Fruit fly (Drosophila melanogaster) whole organism, embryonic: ENCODE measurements around the gene Nepl21.

Source experiments
- BtbVII ChIP-seq: fragments of 200-800 bp; sonication (Bioruptor generic); optimal IDR thresholded peaks from 3 replicates; lab custom pipeline; 2017; ENCODE audit warnings: missing biosample characterization, mild to moderate bottlenecking, missing genetic modification characterization
- CG11504 ChIP-seq: fragments of 200-800 bp; sonication (Bioruptor generic); optimal IDR thresholded peaks from 3 replicates; lab custom pipeline; 2019; ENCODE audit warnings: missing biosample characterization, mild to moderate bottlenecking, missing genetic modification characterization, moderate library complexity
- CG11560 ChIP-seq: fragments of 200-800 bp; sonication (Bioruptor generic); IDR thresholded peaks from 3 replicates; pipeline ENCODE4 v1.3.6; 2022; ENCODE audit warnings: missing biosample characterization, missing genetic modification characterization
- CG12391 ChIP-seq: fragments of 200-800 bp; sonication (Bioruptor generic); optimal IDR thresholded peaks from 3 replicates; lab custom pipeline; 2018; ENCODE audit warnings: missing biosample characterization, mild to moderate bottlenecking, missing genetic modification characterization, moderate library complexity
- CG13894 ChIP-seq: fragments of 200-800 bp; sonication (Bioruptor generic); optimal IDR thresholded peaks from 3 replicates; lab custom pipeline; 2018; ENCODE audit warnings: missing biosample characterization, mild to moderate bottlenecking, missing genetic modification characterization, moderate library complexity
- CG14050 ChIP-seq: fragments of 200-800 bp; sonication (Bioruptor generic); IDR thresholded peaks from 3 replicates; pipeline ENCODE4 v1.3.6; 2022; ENCODE audit warnings: missing biosample characterization, missing genetic modification characterization
- CG14710 ChIP-seq: fragments of 200-800 bp; sonication (Bioruptor generic); optimal IDR thresholded peaks from 3 replicates; lab custom pipeline; 2019; ENCODE audit warnings: missing biosample characterization, mild to moderate bottlenecking, missing genetic modification characterization, moderate library complexity
- CG17568 ChIP-seq: fragments of 200-800 bp; sonication (Bioruptor generic); optimal IDR thresholded peaks from 2 replicates; lab custom pipeline; 2018; ENCODE audit warnings: missing biosample characterization, mild to moderate bottlenecking, missing genetic modification characterization, moderate library complexity
- CG31224 ChIP-seq: fragments of 200-800 bp; sonication (Bioruptor generic); IDR thresholded peaks from 2 replicates; pipeline ENCODE4 v1.3.6; 2022; ENCODE audit warnings: missing biosample characterization, missing genetic modification characterization
- CG3726 ChIP-seq: fragments of 200-800 bp; sonication (Bioruptor generic); IDR thresholded peaks from 3 replicates; pipeline ENCODE4, ENCODE4 v1.3.6; 2022; ENCODE audit warnings: missing biosample characterization, missing genetic modification characterization
- CG4424 ChIP-seq: fragments of 200-800 bp; sonication (Bioruptor generic); optimal IDR thresholded peaks from 3 replicates; lab custom pipeline; 2016; ENCODE audit warnings: missing biosample characterization, missing genetic modification characterization
- CG5245 ChIP-seq: fragments of 200-800 bp; sonication (Bioruptor generic); optimal IDR thresholded peaks from 3 replicates; lab custom pipeline; 2016; ENCODE audit warnings: missing biosample characterization, missing genetic modification characterization
- CG6175 ChIP-seq: fragments of 200-800 bp; sonication (Bioruptor generic); IDR thresholded peaks from 3 replicates; pipeline ENCODE4 v1.3.6; 2022; ENCODE audit warnings: missing biosample characterization, missing genetic modification characterization
- CG6654 ChIP-seq: fragments of 200-800 bp; sonication (Bioruptor generic); optimal IDR thresholded peaks from 2 replicates; lab custom pipeline; 2017; ENCODE audit warnings: missing biosample characterization, mild to moderate bottlenecking, missing genetic modification characterization
- CG7963 ChIP-seq: fragments of 200-800 bp; sonication (Bioruptor generic); IDR thresholded peaks from 3 replicates; pipeline ENCODE4 v1.3.6; 2022; ENCODE audit warnings: missing biosample characterization, missing genetic modification characterization; ENCODE audit not compliant: partially characterized antibody
- CG8089 ChIP-seq: fragments of 200-800 bp; sonication (Bioruptor generic); optimal IDR thresholded peaks from 3 replicates; lab custom pipeline; 2016; ENCODE audit warnings: missing biosample characterization, missing genetic modification characterization
- CG8944 ChIP-seq: fragments of 200-800 bp; sonication (Bioruptor generic); optimal IDR thresholded peaks from 3 replicates; lab custom pipeline; 2016; ENCODE audit warnings: missing biosample characterization, missing genetic modification characterization
- D19B ChIP-seq: fragments of 200-800 bp; sonication (Bioruptor generic); optimal IDR thresholded peaks from 2 replicates; lab custom pipeline; 2017; ENCODE audit warnings: missing biosample characterization, mild to moderate bottlenecking, missing genetic modification characterization
- Dfd ChIP-seq, 2 experiments: fragments of >200 bp; optimal IDR thresholded peaks; 2 replicates each; lab custom pipeline; 2017; ENCODE audit warnings: missing biosample characterization in 2 of 2, missing genetic modification characterization in 2 of 2
- GATAe ChIP-seq: fragments of 200-800 bp; sonication (Bioruptor generic); conservative IDR thresholded peaks from 2 replicates; pipeline ENCODE4 v1.3.6; 2022; ENCODE audit warnings: missing biosample characterization, missing genetic modification characterization
- Gsc ChIP-seq: fragments of 200-800 bp; sonication (Bioruptor generic); IDR thresholded peaks from 2 replicates; pipeline ENCODE4 v1.3.6; 2022; ENCODE audit warnings: missing biosample characterization, missing genetic modification characterization
- HLH4C ChIP-seq: fragments of 200-800 bp; sonication (Bioruptor generic); IDR thresholded peaks from 3 replicates; pipeline ENCODE4 v1.3.6; 2022; ENCODE audit warnings: missing biosample characterization, missing genetic modification characterization; ENCODE audit not compliant: partially characterized antibody
- HLHmδ ChIP-seq: fragments of 200-800 bp; sonication (Bioruptor generic); optimal IDR thresholded peaks from 2 replicates; lab custom pipeline; 2018; ENCODE audit warnings: missing biosample characterization, mild to moderate bottlenecking, missing genetic modification characterization, moderate library complexity
- Kr ChIP-seq: fragments of 200-800 bp; sonication (Bioruptor generic); optimal IDR thresholded peaks from 2 replicates; lab custom pipeline; 2017; ENCODE audit warnings: missing biosample characterization, mild to moderate bottlenecking, missing genetic modification characterization
- Mad ChIP-seq: fragments of 200-800 bp; sonication (Bioruptor generic); optimal IDR thresholded peaks from 2 replicates; lab custom pipeline; 2016; ENCODE audit warnings: missing biosample characterization, missing genetic modification characterization
- Mrtf ChIP-seq: fragments of 200-800 bp; sonication (Bioruptor generic); IDR thresholded peaks from 3 replicates; pipeline ENCODE4 v1.3.6; 2022; ENCODE audit warnings: missing biosample characterization, missing genetic modification characterization
- Neu2 ChIP-seq: fragments of 200-800 bp; sonication (Bioruptor generic); optimal IDR thresholded peaks from 3 replicates; lab custom pipeline; 2016; ENCODE audit warnings: missing biosample characterization, missing genetic modification characterization, borderline replicate concordance
- Ptx1 ChIP-seq: fragments of 200-800 bp; sonication (Bioruptor generic); IDR thresholded peaks from 2 replicates; pipeline ENCODE4 v1.3.6; 2022; ENCODE audit warnings: missing biosample characterization, missing genetic modification characterization
- Trl ChIP-seq, 3 experiments: fragments of >200 bp in 2 of 3; fragments of 200-800 bp in 1 of 3; sonication (Bioruptor generic) in 1 of 3; optimal IDR thresholded peaks; 2 replicates in 1 of 3; 3 replicates in 2 of 3; lab custom pipeline; 2016 to 2017; ENCODE audit warnings: missing biosample characterization in 1 of 3, missing genetic modification characterization in 1 of 3
- bcd ChIP-seq: fragments of 200-800 bp; sonication (Bioruptor generic); optimal IDR thresholded peaks from 2 replicates; lab custom pipeline; 2017; ENCODE audit warnings: missing biosample characterization, mild to moderate bottlenecking, missing genetic modification characterization
- bsh ChIP-seq, 2 experiments: fragments of 200-800 bp; sonication (Bioruptor generic); optimal IDR thresholded peaks; 2 replicates each; lab custom pipeline; 2017 to 2018; ENCODE audit warnings: mild to moderate bottlenecking in 2 of 2, missing biosample characterization in 2 of 2, missing genetic modification characterization in 2 of 2, moderate library complexity in 1 of 2
- caup ChIP-seq: fragments of 200-800 bp; sonication (Bioruptor generic); optimal IDR thresholded peaks from 3 replicates; lab custom pipeline; 2017; ENCODE audit warnings: missing biosample characterization, mild to moderate bottlenecking, missing genetic modification characterization, moderate library complexity; ENCODE audit not compliant: severe bottlenecking
- dati ChIP-seq: fragments of 200-800 bp; sonication (Bioruptor generic); IDR thresholded peaks from 2 replicates; pipeline ENCODE4 v1.3.6; 2022; ENCODE audit warnings: missing biosample characterization, missing genetic modification characterization
- eve ChIP-seq, 2 experiments: fragments of >200 bp; optimal IDR thresholded peaks; 2 replicates each; lab custom pipeline; 2017; ENCODE audit warnings: missing biosample characterization in 2 of 2, missing genetic modification characterization in 2 of 2
- gfzf ChIP-seq: fragments of 200-800 bp; sonication (Bioruptor generic); optimal IDR thresholded peaks from 2 replicates; lab custom pipeline; 2016; ENCODE audit warnings: missing biosample characterization, mild to moderate bottlenecking, missing genetic modification characterization, moderate library complexity
- lab ChIP-seq: fragments of 200-800 bp; sonication (Bioruptor generic); optimal IDR thresholded peaks from 3 replicates; lab custom pipeline; 2017; ENCODE audit warnings: missing biosample characterization, missing genetic modification characterization, mild to moderate bottlenecking, moderate library complexity, missing genetic modification reagents
- lilli ChIP-seq: fragments of 200-800 bp; sonication (Bioruptor generic); optimal IDR thresholded peaks from 3 replicates; lab custom pipeline; 2016; ENCODE audit warnings: missing biosample characterization, missing genetic modification characterization
- maf-S ChIP-seq: fragments of 200-800 bp; sonication (Bioruptor generic); optimal IDR thresholded peaks from 2 replicates; lab custom pipeline; 2016; ENCODE audit warnings: missing biosample characterization, missing genetic modification characterization
- mam ChIP-seq: fragments of 200-800 bp; sonication (Bioruptor generic); optimal IDR thresholded peaks from 3 replicates; lab custom pipeline; 2016; ENCODE audit warnings: missing biosample characterization, missing genetic modification characterization
- mld ChIP-seq: fragments of 200-800 bp; sonication (Bioruptor generic); IDR thresholded peaks from 3 replicates; pipeline ENCODE4 v1.3.6; 2022; ENCODE audit warnings: missing biosample characterization, missing genetic modification characterization; ENCODE audit not compliant: partially characterized antibody
- pho ChIP-seq: fragments of 200-800 bp; sonication (Bioruptor generic); optimal IDR thresholded peaks from 2 replicates; lab custom pipeline; 2016; ENCODE audit warnings: missing biosample characterization, missing genetic modification characterization
- sens ChIP-seq: fragments of 200-800 bp; sonication (Bioruptor generic); peaks from one replicate; lab custom pipeline; 2016; ENCODE audit warnings: missing biosample characterization, missing genetic modification characterization
- shn ChIP-seq: fragments of 200-800 bp; sonication (Bioruptor generic); optimal IDR thresholded peaks from 3 replicates; lab custom pipeline; 2016; ENCODE audit warnings: missing biosample characterization, missing genetic modification characterization
- slbo ChIP-seq: fragments of 200-800 bp; sonication (Bioruptor generic); IDR thresholded peaks from 2 replicates; pipeline ENCODE4 v1.3.6; 2022; ENCODE audit warnings: missing biosample characterization, missing genetic modification characterization
- slp2 ChIP-seq: fragments of 200-800 bp; sonication (Bioruptor generic); optimal IDR thresholded peaks from 2 replicates; lab custom pipeline; 2016; ENCODE audit warnings: missing biosample characterization, missing genetic modification characterization
- toy ChIP-seq: fragments of 200-800 bp; sonication (Bioruptor generic); IDR thresholded peaks from 2 replicates; pipeline ENCODE4 v1.3.6; 2022; ENCODE audit warnings: missing biosample characterization, missing genetic modification characterization
- vfl ChIP-seq: fragments of 200-800 bp; sonication (Bioruptor generic); optimal IDR thresholded peaks from 2 replicates; lab custom pipeline; 2016; ENCODE audit warnings: missing biosample characterization, missing genetic modification characterization
- zen2 ChIP-seq: fragments of 200-800 bp; sonication (Bioruptor generic); IDR thresholded peaks from 3 replicates; pipeline ENCODE4 v1.3.6; 2022; ENCODE audit warnings: missing biosample characterization, missing genetic modification characterization; ENCODE audit not compliant: partially characterized antibody

Gene Nepl21

dm6 chr3R:28880066-28880842 is 3.2 kb upstream of the Nepl21 start, which contains the start of the genes Nepl19 and Nepl20 (continued):
- TF ChIP-seq Ptx1 (GFP tag; lab: Robert Waterston, UW) (peak; percentile 86), gfzf (GFP tag; lab: Kevin White, UChicago) (no peak), mam (GFP tag; lab: Kevin White, UChicago) (peak; percentile 65), CG12391 (peak; percentile 81), sens (GFP tag; lab: Kevin White, UChicago) (peak; percentile 93), Mrtf (peak; percentile 77), CG6654 (GFP tag; lab: Kevin White, UChicago) (peak; percentile 35), CG5245 (peak; percentile 78), Neu2 (no peak), dati (GFP tag; lab: Robert Waterston, UW) (0 out of 2 replicates have a peak, but pooled peaks have one; percentile 47), pho (GFP tag; lab: Kevin White, UChicago) (peak; percentile 34), GATAe (peak; percentile 30; the same call in 1 of the 2 replicates), CG4424 (GFP tag; lab: Kevin White, UChicago) (peak; percentile 77), CG14710 (tag; lab: Kevin White, UChicago) (peak; percentile 69), Kr (no peak), CG13894 (tag; lab: Kevin White, UChicago) (no peak), CG11560 (tag; lab: Robert Waterston, UW) (peak; percentile 79), slbo (GFP tag; lab: Robert Waterston, UW) (peak; percentile 84), lab (GFP tag; lab: Kevin White, UChicago) (peak; percentile 93), CG17568 (GFP tag; lab: Kevin White, UChicago) (no peak), Trl (optimal IDR thresholded peaks at IDR 0.05; lab: Kevin White, UChicago) (no peak), Trl (GFP tag; optimal IDR thresholded peaks at IDR 0.05; lab: Kevin White, UChicago) (peak; percentile 36), lilli (peak; percentile 82), CG31224 (GFP tag; lab: Robert Waterston, UW) (peak; percentile 60), bsh (GFP tag; optimal IDR thresholded peaks at IDR 0.05; lab: Kevin White, UChicago) (peak in 1 of 2 experiments; percentile 85), CG3726 (GFP tag; lab: Robert Waterston, UW) (0 out of 3 replicates have a peak, but pooled peaks have one; percentile 30), CG6175 (GFP tag; lab: Robert Waterston, UW) (peak; percentile 70; the same call in 2 of the 3 replicates), CG14050 (GFP tag; lab: Robert Waterston, UW) (peak; percentile 50; the same call in 2 of the 3 replicates), maf-S (GFP tag; lab: Kevin White, UChicago) (no peak), CG7963 (no peak), mld (no peak), bcd (peak; percentile 83), caup (GFP tag; lab: Kevin White, UChicago) (peak; percentile 78), CG11504 (tag; lab: Kevin White, UChicago) (peak; percentile 83), toy (GFP tag; lab: Robert Waterston, UW) (peak; percentile 41; the same call in 1 of the 2 replicates), BtbVII (GFP tag; lab: Kevin White, UChicago) (peak; percentile 75), shn (GFP tag; lab: Kevin White, UChicago) (no peak), HLH4C (no peak), zen2 (no peak), HLHmδ (GFP tag; lab: Kevin White, UChicago) (no peak), slp2 (GFP tag; lab: Kevin White, UChicago) (no peak), eve (GFP tag; optimal IDR thresholded peaks at IDR 0.05; lab: Kevin White, UChicago) (no peak), CG8089 (GFP tag; lab: Kevin White, UChicago) (no peak), Mad (GFP tag; lab: Kevin White, UChicago) (peak; percentile 69), CG8944 (GFP tag; lab: Kevin White, UChicago) (peak; percentile 14), D19B (GFP tag; lab: Kevin White, UChicago) (peak; percentile 33), Dfd (GFP tag; optimal IDR thresholded peaks at IDR 0.05; lab: Kevin White, UChicago) (no peak), vfl (GFP tag; lab: Kevin White, UChicago) (peak; percentile 71), Gsc (GFP tag; lab: Robert Waterston, UW) (peak; percentile 49)
